Fruit fly (Drosophila melanogaster) whole organism, embryonic: ENCODE results near the gene Or22b.
A peak's percentile ranks its signal among the peaks of the same experiment; 100 is the strongest.

Source experiments
- Abd-B ChIP-seq: fragments of 200-800 bp; sonication (Bioruptor generic); optimal IDR thresholded peaks from 2 replicates; lab custom pipeline; 2018; ENCODE audit warnings: missing biosample characterization, mild to moderate bottlenecking, missing genetic modification characterization, moderate library complexity
- Atf6 ChIP-seq: fragments of 200-800 bp; sonication (Bioruptor generic); IDR thresholded peaks from 2 replicates; pipeline ENCODE4 v1.3.6; 2022; ENCODE audit warnings: missing biosample characterization, missing genetic modification characterization
- Blimp-1 ChIP-seq: fragments of 200-800 bp; sonication (Bioruptor generic); optimal IDR thresholded peaks from 3 replicates; lab custom pipeline; 2018; ENCODE audit warnings: missing biosample characterization, missing genetic modification characterization, mild to moderate bottlenecking, moderate library complexity, missing genetic modification reagents
- CG10274 ChIP-seq: fragments of 200-800 bp; sonication (Bioruptor generic); optimal IDR thresholded peaks from 3 replicates; lab custom pipeline; 2017; ENCODE audit warnings: missing biosample characterization, mild to moderate bottlenecking, missing genetic modification characterization
- CG11247 ChIP-seq: fragments of 200-800 bp; sonication (Bioruptor generic); IDR thresholded peaks from 2 replicates; pipeline ENCODE4 v1.3.6; 2022; ENCODE audit warnings: missing biosample characterization, missing genetic modification characterization
- CG12299 ChIP-seq: fragments of 200-800 bp; sonication (Bioruptor generic); optimal IDR thresholded peaks from 2 replicates; lab custom pipeline; 2018; ENCODE audit warnings: missing biosample characterization, mild to moderate bottlenecking, missing genetic modification characterization
- CG1233 ChIP-seq: fragments of 200-800 bp; sonication (Bioruptor generic); optimal IDR thresholded peaks from 4 replicates; lab custom pipeline; 2018; ENCODE audit warnings: missing biosample characterization, mild to moderate bottlenecking, missing genetic modification characterization
- CG12659 ChIP-seq: fragments of 200-800 bp; sonication (Bioruptor generic); optimal IDR thresholded peaks from 3 replicates; lab custom pipeline; 2017; ENCODE audit warnings: mild to moderate bottlenecking, missing biosample characterization, missing genetic modification reagents, missing genetic modification characterization
- CG13424 ChIP-seq: fragments of 200-800 bp; sonication (Bioruptor generic); optimal IDR thresholded peaks from 2 replicates; lab custom pipeline; 2019; ENCODE audit warnings: missing biosample characterization, mild to moderate bottlenecking, missing genetic modification characterization, moderate library complexity
- CG14667 ChIP-seq: fragments of 200-800 bp; sonication (Bioruptor generic); IDR thresholded peaks from 2 replicates; pipeline ENCODE4 v1.3.6; 2022; ENCODE audit warnings: missing biosample characterization, missing genetic modification characterization
- CG14860 ChIP-seq: fragments of 200-800 bp; sonication (Bioruptor generic); IDR thresholded peaks from 3 replicates; pipeline ENCODE4 v1.3.6; 2022; ENCODE audit warnings: missing biosample characterization, missing genetic modification characterization; ENCODE audit not compliant: partially characterized antibody
- CG1602 ChIP-seq: fragments of 200-800 bp; sonication (Bioruptor generic); optimal IDR thresholded peaks from 3 replicates; lab custom pipeline; 2016; ENCODE audit warnings: missing biosample characterization, missing genetic modification characterization
- CG17359 ChIP-seq: fragments of 200-800 bp; sonication (Bioruptor generic); optimal IDR thresholded peaks from 3 replicates; lab custom pipeline; 2018; ENCODE audit warnings: missing biosample characterization, mild to moderate bottlenecking, missing genetic modification characterization, moderate library complexity
- CG17568 ChIP-seq: fragments of 200-800 bp; sonication (Bioruptor generic); optimal IDR thresholded peaks from 2 replicates; lab custom pipeline; 2018; ENCODE audit warnings: missing biosample characterization, mild to moderate bottlenecking, missing genetic modification characterization, moderate library complexity
- CG18476 ChIP-seq: fragments of 200-800 bp; sonication (Bioruptor generic); optimal IDR thresholded peaks from 2 replicates; lab custom pipeline; 2016; ENCODE audit warnings: missing biosample characterization, mild to moderate bottlenecking, missing genetic modification characterization
- CG18619 ChIP-seq: fragments of 200-800 bp; sonication (Bioruptor generic); optimal IDR thresholded peaks from 3 replicates; lab custom pipeline; 2017; ENCODE audit warnings: missing biosample characterization, mild to moderate bottlenecking, missing genetic modification characterization
- CG30431 ChIP-seq: fragments of 200-800 bp; sonication (Bioruptor generic); optimal IDR thresholded peaks from 2 replicates; lab custom pipeline; 2017; ENCODE audit warnings: missing biosample characterization, missing genetic modification characterization
- CG31441 ChIP-seq: fragments of 200-800 bp; sonication (Bioruptor generic); IDR thresholded peaks from 2 replicates; pipeline ENCODE4 v1.3.6; 2022; ENCODE audit warnings: missing biosample characterization, missing genetic modification characterization
- CG34224 ChIP-seq: fragments of 200-800 bp; sonication (Bioruptor generic); IDR thresholded peaks from 3 replicates; pipeline ENCODE4 v1.3.6; 2022; ENCODE audit warnings: missing biosample characterization, missing genetic modification characterization; ENCODE audit not compliant: partially characterized antibody
- CG4282 ChIP-seq: fragments of 200-800 bp; sonication (Bioruptor generic); optimal IDR thresholded peaks from 2 replicates; lab custom pipeline; 2016; ENCODE audit warnings: missing biosample characterization, missing genetic modification characterization
- CG4730 ChIP-seq: fragments of 200-800 bp; sonication (Bioruptor generic); IDR thresholded peaks from 2 replicates; pipeline ENCODE4 v1.3.6; 2022; ENCODE audit warnings: missing biosample characterization, missing genetic modification characterization
- CG7357 ChIP-seq: fragments of 200-800 bp; sonication (Bioruptor generic); IDR thresholded peaks from 3 replicates; pipeline ENCODE4 v1.3.6; 2022; ENCODE audit warnings: missing biosample characterization, missing genetic modification characterization
- CG9609 ChIP-seq: fragments of 200-800 bp; sonication (Bioruptor generic); optimal IDR thresholded peaks from 3 replicates; lab custom pipeline; 2016; ENCODE audit warnings: missing biosample characterization, missing genetic modification characterization
- CG9797 ChIP-seq: fragments of 200-800 bp; sonication (Bioruptor generic); optimal IDR thresholded peaks from 3 replicates; lab custom pipeline; 2018; ENCODE audit warnings: missing biosample characterization, mild to moderate bottlenecking, missing genetic modification characterization
- D19B ChIP-seq: fragments of 200-800 bp; sonication (Bioruptor generic); optimal IDR thresholded peaks from 2 replicates; lab custom pipeline; 2017; ENCODE audit warnings: missing biosample characterization, mild to moderate bottlenecking, missing genetic modification characterization
- Dll ChIP-seq: fragments of 200-800 bp; sonication (Bioruptor generic); IDR thresholded peaks from 4 replicates; pipeline ENCODE4 v1.3.6; 2022; ENCODE audit warnings: missing biosample characterization, missing genetic modification characterization; ENCODE audit not compliant: partially characterized antibody
- Dref ChIP-seq: fragments of 200-800 bp; sonication (Bioruptor generic); IDR thresholded peaks from 2 replicates; pipeline ENCODE4 v1.3.6; 2022; ENCODE audit warnings: missing biosample characterization, missing genetic modification characterization
- Neu2 ChIP-seq: fragments of 200-800 bp; sonication (Bioruptor generic); optimal IDR thresholded peaks from 3 replicates; lab custom pipeline; 2016; ENCODE audit warnings: missing biosample characterization, missing genetic modification characterization, borderline replicate concordance
- Poxn ChIP-seq: fragments of 200-800 bp; sonication (Bioruptor generic); IDR thresholded peaks from 2 replicates; pipeline ENCODE4 v1.3.6; 2022; ENCODE audit warnings: missing biosample characterization, missing genetic modification characterization
- Rfx ChIP-seq: fragments of 200-800 bp; sonication (Bioruptor generic); IDR thresholded peaks from 2 replicates; pipeline ENCODE4 v1.3.6; 2022; ENCODE audit warnings: missing biosample characterization, missing genetic modification characterization
- TFAM ChIP-seq: fragments of 200-800 bp; sonication (Bioruptor generic); optimal IDR thresholded peaks from 2 replicates; lab custom pipeline; 2017; ENCODE audit warnings: missing biosample characterization, missing genetic modification characterization, inconsistent platforms
- Tbp ChIP-seq: fragments of >200 bp; optimal IDR thresholded peaks from 2 replicates; lab custom pipeline; 2018; ENCODE audit warnings: missing biosample characterization, missing genetic modification characterization
- ac ChIP-seq: fragments of 200-800 bp; sonication (Bioruptor generic); optimal IDR thresholded peaks from 3 replicates; lab custom pipeline; 2017; ENCODE audit warnings: missing biosample characterization, mild to moderate bottlenecking, missing genetic modification characterization
- cwo ChIP-seq: fragments of 200-800 bp; sonication (Bioruptor generic); optimal IDR thresholded peaks from 3 replicates; lab custom pipeline; 2017; ENCODE audit warnings: missing biosample characterization, missing genetic modification characterization, mild to moderate bottlenecking, moderate library complexity, missing genetic modification reagents
- ftz-f1 ChIP-seq: fragments of 200-800 bp; sonication (Bioruptor generic); optimal IDR thresholded peaks from 2 replicates; lab custom pipeline; 2016; ENCODE audit warnings: missing biosample characterization, missing genetic modification characterization
- gcm ChIP-seq: fragments of 200-800 bp; sonication (Bioruptor generic); optimal IDR thresholded peaks from 2 replicates; lab custom pipeline; 2019; ENCODE audit warnings: missing biosample characterization, mild to moderate bottlenecking, missing genetic modification characterization, moderate library complexity
- gfzf ChIP-seq: fragments of 200-800 bp; sonication (Bioruptor generic); optimal IDR thresholded peaks from 2 replicates; lab custom pipeline; 2016; ENCODE audit warnings: missing biosample characterization, mild to moderate bottlenecking, missing genetic modification characterization, moderate library complexity
- h ChIP-seq: fragments of >200 bp; optimal IDR thresholded peaks from 2 replicates; lab custom pipeline; 2017
- hbn ChIP-seq: fragments of 200-800 bp; sonication (Bioruptor generic); IDR thresholded peaks from 2 replicates; pipeline ENCODE4 v1.3.6; 2022; ENCODE audit warnings: missing biosample characterization, missing genetic modification characterization; ENCODE audit not compliant: partially characterized antibody
- insv ChIP-seq, 2 experiments: fragments of 200-800 bp; sonication (Bioruptor generic); optimal IDR thresholded peaks; 3 replicates each; lab custom pipeline; 2016 to 2018; ENCODE audit warnings: missing biosample characterization in 2 of 2, missing genetic modification characterization in 2 of 2
- klu ChIP-seq: fragments of 200-800 bp; sonication (Bioruptor generic); IDR thresholded peaks from 2 replicates; pipeline ENCODE4 v1.3.6; 2022; ENCODE audit warnings: missing biosample characterization, missing genetic modification characterization
- lab ChIP-seq: fragments of 200-800 bp; sonication (Bioruptor generic); optimal IDR thresholded peaks from 3 replicates; lab custom pipeline; 2017; ENCODE audit warnings: missing biosample characterization, missing genetic modification characterization, mild to moderate bottlenecking, moderate library complexity, missing genetic modification reagents
- nerfin-2 ChIP-seq: fragments of 200-800 bp; sonication (Bioruptor generic); IDR thresholded peaks from 2 replicates; pipeline ENCODE4 v1.3.6; 2022; ENCODE audit warnings: missing biosample characterization, missing genetic modification characterization; ENCODE audit not compliant: partially characterized antibody
- odd ChIP-seq: fragments of 200-800 bp; sonication (Bioruptor generic); optimal IDR thresholded peaks from 2 replicates; lab custom pipeline; 2017; ENCODE audit warnings: missing biosample characterization, mild to moderate bottlenecking, missing genetic modification characterization
- pzg ChIP-seq: fragments of 200-800 bp; sonication (Bioruptor generic); optimal IDR thresholded peaks from 3 replicates; lab custom pipeline; 2018; ENCODE audit warnings: missing biosample characterization, mild to moderate bottlenecking, missing genetic modification characterization, moderate library complexity
- repo ChIP-seq: fragments of 200-800 bp; sonication (Bioruptor generic); optimal IDR thresholded peaks from 2 replicates; lab custom pipeline; 2016; ENCODE audit warnings: missing biosample characterization, missing genetic modification characterization
- sima ChIP-seq: fragments of 200-800 bp; sonication (Bioruptor generic); optimal IDR thresholded peaks from 2 replicates; lab custom pipeline; 2016; ENCODE audit warnings: missing biosample characterization, missing genetic modification characterization
- sob ChIP-seq: fragments of 200-800 bp; sonication (Bioruptor generic); IDR thresholded peaks from 2 replicates; pipeline ENCODE4 v1.3.6; 2022; ENCODE audit warnings: missing biosample characterization, missing genetic modification characterization
- sr ChIP-seq: fragments of 200-800 bp; sonication (Bioruptor generic); IDR thresholded peaks from 3 replicates; pipeline ENCODE4 v1.3.6; 2022; ENCODE audit warnings: missing biosample characterization, missing genetic modification characterization
- tgo ChIP-seq: fragments of 200-800 bp; sonication (Bioruptor generic); IDR thresholded peaks from 3 replicates; pipeline ENCODE4 v1.3.6; 2022; ENCODE audit warnings: missing biosample characterization, missing genetic modification characterization
- zfh1 ChIP-seq: fragments of 200-800 bp; sonication (Bioruptor generic); IDR thresholded peaks from 3 replicates; pipeline ENCODE4 v1.3.6; 2022; ENCODE audit warnings: missing biosample characterization, missing genetic modification characterization

Gene Or22b

DNA sequence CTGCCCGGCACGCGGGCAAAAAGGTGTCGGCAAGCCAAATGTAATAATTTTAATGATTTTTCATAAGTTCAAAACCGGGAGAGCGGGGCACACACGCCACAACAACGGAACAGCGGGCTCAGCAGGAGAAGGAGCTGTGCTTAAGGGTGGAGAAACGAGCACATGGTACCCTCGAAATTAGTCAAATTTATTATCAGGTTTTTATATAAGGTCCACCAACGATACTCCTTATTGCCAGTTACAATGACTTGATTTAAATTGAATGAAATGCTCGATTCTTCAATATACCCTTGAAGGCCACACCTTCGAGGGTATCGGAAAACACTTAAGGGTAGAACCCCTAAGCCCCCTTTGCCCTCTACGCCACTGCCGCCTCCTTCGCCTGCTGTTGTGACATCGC is 49.1 kb upstream of the Or22b start (continued):
- TF ChIP-seq repo (GFP tag; lab: Kevin White, UChicago), result no peak
- no peak for TF ChIP-seq CG12659 (GFP tag; lab: Kevin White, UChicago)
- no peak for TF ChIP-seq TFAM (GFP tag; lab: Kevin White, UChicago)
- no peak for TF ChIP-seq gfzf
- TF ChIP-seq Neu2 (GFP tag; lab: Kevin White, UChicago), result no peak
- TF ChIP-seq D19B (GFP tag; lab: Kevin White, UChicago), result peak; percentile 78
- TF ChIP-seq hbn (GFP tag; lab: Robert Waterston, UW), result no peak
- peak; percentile 43 for TF ChIP-seq lab (GFP tag; lab: Kevin White, UChicago)
- peak; percentile 41; the same call in 1 of the 3 replicates for TF ChIP-seq CG7357 (GFP tag; lab: Robert Waterston, UW)
- TF ChIP-seq zfh1 (GFP tag; lab: Robert Waterston, UW), result peak; percentile 87
- TF ChIP-seq CG17568, result no peak
- TF ChIP-seq nerfin-2 (GFP tag; lab: Robert Waterston, UW), result no peak
- TF ChIP-seq odd (GFP tag; lab: Kevin White, UChicago), result no peak
- TF ChIP-seq Abd-B (GFP tag; lab: Kevin White, UChicago), result no peak
- peak; percentile 32; the same call in 1 of the 2 replicates for TF ChIP-seq Atf6
- TF ChIP-seq Blimp-1 (GFP tag; lab: Kevin White, UChicago), result peak; percentile 44
- TF ChIP-seq klu (GFP tag; lab: Robert Waterston, UW), result no peak
- no peak for TF ChIP-seq sima (GFP tag; lab: Kevin White, UChicago)
- TF ChIP-seq cwo, result no peak
- peak; percentile 55; the same call in 1 of the 2 replicates for TF ChIP-seq CG14667
- peak; percentile 51 for TF ChIP-seq CG4730
- TF ChIP-seq Poxn (GFP tag; lab: Robert Waterston, UW), result no peak
- TF ChIP-seq CG9797 (GFP tag; lab: Kevin White, UChicago), result no peak
- peak; percentile 22 for TF ChIP-seq CG17359
- TF ChIP-seq Rfx (GFP tag; lab: Robert Waterston, UW), result peak; percentile 48; the same call in 1 of the 2 replicates
- TF ChIP-seq CG34224 (GFP tag; lab: Robert Waterston, UW), result no peak
- no peak for TF ChIP-seq Tbp
- peak; percentile 74 for TF ChIP-seq tgo (GFP tag; lab: Robert Waterston, UW)
- TF ChIP-seq ac, result no peak
- TF ChIP-seq ftz-f1, result no peak
- TF ChIP-seq Dref (GFP tag; lab: Robert Waterston, UW), result no peak
- no peak for TF ChIP-seq CG18476
- no peak for TF ChIP-seq CG9609 (GFP tag; lab: Kevin White, UChicago)
- TF ChIP-seq sob, result peak; percentile 49; the same call in 1 of the 2 replicates
- TF ChIP-seq gcm (GFP tag; lab: Kevin White, UChicago), result peak; percentile 41
- peak; percentile 36 for TF ChIP-seq CG13424 (tag; lab: Kevin White, UChicago)
- TF ChIP-seq CG18619 (GFP tag; lab: Kevin White, UChicago), result no peak
- TF ChIP-seq sr (GFP tag; lab: Robert Waterston, UW), result no peak
- no peak for TF ChIP-seq Dll (GFP tag; lab: Robert Waterston, UW)
- TF ChIP-seq CG1602 (GFP tag; lab: Kevin White, UChicago), result peak; percentile 18
- peak; percentile 46; the same call in 1 of the 2 replicates for TF ChIP-seq CG11247 (GFP tag; lab: Robert Waterston, UW)
- peak; percentile 7 for TF ChIP-seq CG10274
- no peak for TF ChIP-seq pzg (GFP tag; lab: Kevin White, UChicago)
- TF ChIP-seq h, result no peak
- no peak for TF ChIP-seq CG4282 (GFP tag; lab: Kevin White, UChicago)
- no peak for TF ChIP-seq CG14860 (GFP tag; lab: Robert Waterston, UW)
- no peak for TF ChIP-seq CG1233 (GFP tag; lab: Kevin White, UChicago)
- TF ChIP-seq insv (GFP tag; optimal IDR thresholded peaks at IDR 0.05; lab: Kevin White, UChicago), result no peak
- TF ChIP-seq CG31441, result no peak
- TF ChIP-seq CG12299 (tag; lab: Kevin White, UChicago), result no peak
- no peak for TF ChIP-seq CG30431 (GFP tag; lab: Kevin White, UChicago)
